Fruit fly (Drosophila melanogaster) S2 (cell line): ENCODE measurements around the gene CG13386.

Experiments used
- CG8478 ChIP-seq: fragments of >200 bp; optimal IDR thresholded peaks from 2 replicates; lab custom pipeline; 2018
- CTCF ChIP-seq, 2 experiments: fragments of >200 bp; optimal IDR thresholded peaks; 2 replicates each; lab custom pipeline; 2018

The CG13386 gene

dm6 chr2L:8421717-8422116 lies 22.9 kb downstream of the CG13386 start:
- TF ChIP-seq CTCF (optimal IDR thresholded peaks at IDR 0.05; lab: Kevin White, UChicago) (no peak), CG8478 (lab: Kevin White, UChicago) (no peak)

- TF ChIP-seq CTCF (optimal IDR thresholded peaks at IDR 0.05; lab: Kevin White, UChicago), result no peak
- TF ChIP-seq CG8478 (lab: Kevin White, UChicago), result no peak
Measured at dm6 chr2L:8423047-8423446, 24.2 kb downstream of the CG13386 start.

- TF ChIP-seq CG8478 (lab: Kevin White, UChicago) (no peak), CTCF (optimal IDR thresholded peaks at IDR 0.05; lab: Kevin White, UChicago) (no peak)
Measured at dm6 chr2L:8423460-8424089, 24.8 kb downstream of the CG13386 start.

- no peak for TF ChIP-seq CTCF (optimal IDR thresholded peaks at IDR 0.05; lab: Kevin White, UChicago)
- TF ChIP-seq CG8478 (lab: Kevin White, UChicago), result no peak
Measured at dm6 chr2L:8424090-8424470, 25.3 kb downstream of the CG13386 start.

dm6 chr2L:8424662-8425208 lies 25.9 kb downstream of the CG13386 start:
- TF ChIP-seq CG8478 (lab: Kevin White, UChicago) (no peak), CTCF (optimal IDR thresholded peaks at IDR 0.05; lab: Kevin White, UChicago) (no peak)

dm6 chr2L:8425212-8425611 lies 26.4 kb downstream of the CG13386 start:
- TF ChIP-seq CTCF (optimal IDR thresholded peaks at IDR 0.05; lab: Kevin White, UChicago), result no peak
- no peak for TF ChIP-seq CG8478 (lab: Kevin White, UChicago)

- TF ChIP-seq CG8478 (lab: Kevin White, UChicago) (no peak), CTCF (optimal IDR thresholded peaks at IDR 0.05; lab: Kevin White, UChicago) (no peak)
Measured at dm6 chr2L:8425962-8426759, 27.3 kb downstream of the CG13386 start.

- TF ChIP-seq CTCF (optimal IDR thresholded peaks at IDR 0.05; lab: Kevin White, UChicago) (no peak), CG8478 (lab: Kevin White, UChicago) (no peak)
Measured at dm6 chr2L:8426801-8427200, 28.0 kb downstream of the CG13386 start.

dm6 chr2L:8432130-8432529 lies 33.3 kb downstream of the CG13386 start:
- TF ChIP-seq CG8478 (lab: Kevin White, UChicago) (no peak), CTCF (optimal IDR thresholded peaks at IDR 0.05; lab: Kevin White, UChicago) (no peak)

- TF ChIP-seq CTCF (optimal IDR thresholded peaks at IDR 0.05; lab: Kevin White, UChicago) (no peak), CG8478 (lab: Kevin White, UChicago) (no peak)
Measured at dm6 chr2L:8433512-8433911, 34.7 kb downstream of the CG13386 start, which contains the start of gene grk. grk (minus strand) TSS chr2L:8433598.

dm6 chr2L:8437176-8437575 lies 38.4 kb downstream of the CG13386 start, which contains the start of the genes D12 and Chrac-14:
D12 (minus strand) TSS chr2L:8437365.
Chrac-14 (plus strand) TSS chr2L:8437405.
- no peak for TF ChIP-seq CTCF (optimal IDR thresholded peaks at IDR 0.05; lab: Kevin White, UChicago)
- no peak for TF ChIP-seq CG8478 (lab: Kevin White, UChicago)

dm6 chr2L:8438052-8438451 lies 39.2 kb downstream of the CG13386 start, which contains the start of gene mus201:
mus201 (plus strand) TSS chr2L:8438169.
- no peak for TF ChIP-seq CG8478 (lab: Kevin White, UChicago)
- no peak for TF ChIP-seq CTCF (optimal IDR thresholded peaks at IDR 0.05; lab: Kevin White, UChicago)

dm6 chr2L:8442147-8442546 lies 43.3 kb downstream of the CG13386 start, which contains the start of gene CG31897:
CG31897 (plus strand) TSS chr2L:8442447.
- TF ChIP-seq CTCF (optimal IDR thresholded peaks at IDR 0.05; lab: Kevin White, UChicago), result no peak
- no peak for TF ChIP-seq CG8478 (lab: Kevin White, UChicago)

dm6 chr2L:8449358-8449757 lies 50.5 kb downstream of the CG13386 start, which contains the start of gene Aasdh:
Aasdh (minus strand) TSS chr2L:8449576.
- TF ChIP-seq CTCF (optimal IDR thresholded peaks at IDR 0.05; lab: Kevin White, UChicago), result no peak
